Fruit fly (Drosophila melanogaster) whole organism, embryonic: ENCODE data around the gene CG14221.

ENCODE experiments used
- CG17829 ChIP-seq: fragments of 200-800 bp; optimal IDR thresholded peaks from 2 replicates; lab custom pipeline; 2019; ENCODE audit warnings: missing biosample characterization, mild to moderate bottlenecking, missing genetic modification characterization, moderate library complexity
- CG6683 ChIP-seq: fragments of 200-800 bp; sonication (Bioruptor generic); optimal IDR thresholded peaks from 2 replicates; lab custom pipeline; 2017; ENCODE audit warnings: missing biosample characterization, mild to moderate bottlenecking, missing genetic modification characterization, missing genetic modification reagents
- Dad ChIP-seq: fragments of 200-800 bp; sonication (Bioruptor generic); optimal IDR thresholded peaks from 3 replicates; lab custom pipeline; 2016; ENCODE audit warnings: missing biosample characterization, missing genetic modification characterization
- MTF-1 ChIP-seq: fragments of 200-800 bp; sonication (Bioruptor generic); optimal IDR thresholded peaks from 2 replicates; lab custom pipeline; 2018; ENCODE audit warnings: missing biosample characterization, mild to moderate bottlenecking, missing genetic modification characterization, borderline replicate concordance

- no peak for TF ChIP-seq CG6683 (GFP tag; lab: Kevin White, UChicago)
- no peak for TF ChIP-seq MTF-1 (GFP tag; lab: Kevin White, UChicago)
- TF ChIP-seq CG17829 (tag; lab: Kevin White, UChicago): no peak
- no peak for TF ChIP-seq Dad
Observed at dm6 chrX:19615990-19616663, 4.9 kb downstream of the CG14221 start, which contains the start of gene CG14210.
